Fruit fly (Drosophila melanogaster): ENCODE results near the gene MSAmiP.

Gene MSAmiP

DNA sequence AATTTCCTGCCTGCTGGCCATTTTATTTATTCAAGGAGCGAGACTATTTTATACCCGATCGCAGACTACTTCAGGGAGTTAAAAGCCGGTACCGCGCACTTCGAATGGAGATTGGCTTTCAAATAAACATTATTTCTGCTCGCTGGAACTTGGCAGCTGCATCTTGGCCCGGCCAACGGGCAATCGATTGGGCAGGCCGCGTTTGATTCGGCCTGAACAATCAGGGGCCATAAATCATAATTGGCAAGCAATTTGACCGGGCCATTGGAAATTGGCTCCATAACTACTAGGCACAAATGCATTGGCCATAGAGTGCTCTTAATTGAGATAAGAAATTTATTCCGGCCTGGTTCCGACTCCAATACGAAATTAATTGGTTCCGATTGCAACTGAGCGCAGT, at the start of gene MSAmiP:
Gene MSAmiP (minus strand): TSS at position 101 of the 400 bp plus-strand sequence.
- TF ChIP-seq CG17801 (GFP tag; optimal IDR thresholded peaks at IDR 0.05; ENCODE audit: partially characterized antibody) = no peak

DNA sequence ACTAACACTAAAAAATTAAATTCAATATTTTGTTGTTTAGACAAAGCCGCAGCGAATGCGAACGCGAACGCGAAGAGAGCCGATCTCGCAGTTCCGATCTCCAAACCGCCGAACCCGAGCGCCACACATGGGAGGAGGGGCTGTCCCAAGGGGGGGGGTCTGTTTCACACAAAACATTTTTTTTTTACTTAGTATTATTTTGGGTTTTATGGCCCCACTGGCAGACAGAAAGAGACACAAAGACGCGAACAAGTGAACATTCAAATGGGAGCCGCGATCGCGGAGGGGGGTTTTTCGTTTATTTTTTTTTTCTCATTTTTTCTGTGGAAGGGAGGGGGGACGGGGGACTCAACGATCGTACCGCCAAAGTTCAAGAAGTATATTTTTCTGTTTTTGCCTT, 48.2 kb upstream of the MSAmiP start:
- no peak for TF ChIP-seq CG17801 (GFP tag; optimal IDR thresholded peaks at IDR 0.05; ENCODE audit: partially characterized antibody)

DNA sequence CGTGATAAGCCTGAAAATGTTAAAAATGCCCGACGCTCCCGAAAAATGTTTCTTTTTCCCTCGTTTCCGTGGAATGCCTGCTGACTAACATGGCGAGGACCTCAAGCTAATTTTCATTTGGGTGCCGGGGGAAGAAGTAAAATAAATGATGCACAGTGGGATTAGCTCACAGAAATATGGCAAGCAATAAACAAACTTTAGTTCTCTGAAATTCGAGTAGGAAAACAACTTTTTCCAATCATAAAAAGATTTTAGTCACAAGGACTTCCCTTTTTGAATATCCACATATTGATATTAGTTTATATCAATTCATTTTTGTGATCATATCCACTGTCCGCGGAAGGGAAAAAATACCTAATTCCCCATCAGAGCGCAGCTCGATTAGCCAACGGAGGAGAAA, 45.2 kb upstream of the MSAmiP start:
- no peak for TF ChIP-seq CG17801 (GFP tag; optimal IDR thresholded peaks at IDR 0.05; ENCODE audit: partially characterized antibody)

DNA sequence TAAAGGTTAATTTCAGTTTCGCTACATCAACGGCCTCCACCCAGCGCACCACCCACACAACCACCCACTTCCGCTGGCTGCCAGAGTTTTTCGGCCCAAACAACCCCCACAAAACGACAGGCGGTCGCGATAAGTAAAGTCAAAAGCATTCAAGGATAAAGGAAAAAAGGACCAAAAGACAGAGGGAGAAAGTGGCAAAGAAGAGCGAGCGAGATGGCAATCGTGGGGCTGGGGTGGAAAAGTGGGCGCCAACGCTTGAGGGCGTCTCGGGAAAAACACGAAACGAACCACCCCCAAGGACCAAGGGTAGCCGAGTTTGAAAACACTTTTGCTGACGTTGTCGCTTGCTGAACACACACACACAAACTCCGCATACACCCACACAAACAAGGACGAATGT, 44.4 kb upstream of the MSAmiP start:
- no peak for TF ChIP-seq CG17801 (GFP tag; optimal IDR thresholded peaks at IDR 0.05; ENCODE audit: partially characterized antibody)

DNA sequence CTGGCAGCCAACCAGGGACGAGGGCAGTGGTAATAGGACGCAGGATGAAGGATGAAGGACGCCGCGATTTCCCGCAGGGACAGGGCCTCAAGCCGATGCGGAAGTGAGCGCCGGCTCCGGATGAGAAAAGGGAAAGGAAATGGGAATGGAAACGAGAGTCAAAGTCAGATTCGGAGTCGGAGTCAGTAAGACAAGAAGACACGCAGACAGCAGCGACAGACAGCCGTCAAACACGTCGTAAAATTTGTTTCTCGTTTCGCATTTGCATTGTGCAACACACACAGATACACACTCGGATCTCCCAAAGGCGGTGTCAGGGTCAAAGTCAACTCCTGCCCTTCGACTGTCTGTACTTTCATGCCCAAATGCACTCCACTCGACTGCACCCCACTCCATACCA, 40.2 kb upstream of the MSAmiP start:
- no peak for TF ChIP-seq CG17801 (GFP tag; optimal IDR thresholded peaks at IDR 0.05; ENCODE audit: partially characterized antibody)

DNA sequence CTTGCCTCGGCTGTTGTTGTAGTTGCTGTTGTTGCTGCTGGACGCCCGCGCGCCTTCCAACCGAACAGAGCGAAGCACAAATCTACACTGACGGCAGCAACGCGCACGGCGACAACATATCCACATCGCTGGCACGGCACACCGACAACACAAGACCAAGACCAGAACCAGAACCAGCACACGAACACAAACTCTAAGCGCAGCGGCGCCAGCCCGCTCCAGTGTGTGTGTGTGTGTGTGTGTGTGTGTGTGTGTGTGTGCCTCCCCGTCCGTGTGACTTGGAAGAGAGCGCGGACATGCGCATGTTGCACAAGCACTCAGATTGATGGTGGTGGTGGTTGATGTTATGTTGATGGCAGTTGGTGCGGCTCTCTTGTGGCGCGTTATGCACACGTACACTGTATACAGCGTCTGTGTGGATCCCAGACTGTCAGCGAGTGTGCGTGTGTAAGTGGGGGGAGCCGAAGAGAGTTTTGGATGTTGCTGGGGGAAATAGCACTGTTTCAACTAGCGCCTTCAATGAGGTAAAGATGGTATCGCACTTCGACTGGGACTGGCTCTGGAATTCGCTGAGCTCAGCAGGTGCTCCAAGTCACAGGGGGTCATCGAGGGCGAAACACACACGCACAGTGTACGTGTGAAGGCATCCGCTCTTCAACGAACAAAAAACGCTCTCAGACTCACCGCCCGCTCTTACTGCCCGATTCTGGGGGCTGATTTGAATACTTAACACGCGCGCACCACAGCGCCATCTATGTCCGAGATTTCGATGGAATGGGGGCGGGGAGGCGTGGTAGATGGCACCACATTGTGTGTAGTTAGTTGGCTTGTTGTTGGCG, 38.3 kb upstream of the MSAmiP start:
- no peak for TF ChIP-seq CG17801 (GFP tag; optimal IDR thresholded peaks at IDR 0.05; ENCODE audit: partially characterized antibody)

DNA sequence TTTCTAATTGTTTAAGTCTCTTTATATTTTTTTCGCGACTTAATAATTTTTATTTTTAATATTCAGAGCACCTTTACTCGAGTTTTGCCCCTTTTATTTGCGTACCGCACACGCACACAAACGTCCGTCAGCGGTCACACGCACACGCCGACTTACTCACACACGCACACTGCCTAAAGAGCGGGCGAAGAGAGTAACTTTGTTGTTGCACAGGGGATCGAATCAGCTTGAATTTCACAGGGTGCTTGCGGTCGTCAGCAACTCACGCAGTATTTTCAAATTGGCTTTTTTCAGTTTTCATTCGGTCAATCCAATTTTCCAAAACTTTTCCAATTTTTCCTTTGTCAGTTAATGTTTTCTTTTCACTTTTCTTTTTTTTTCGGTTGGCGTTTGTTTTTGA, 37.3 kb upstream of the MSAmiP start:
- TF ChIP-seq CG17801 (GFP tag; optimal IDR thresholded peaks at IDR 0.05; ENCODE audit: partially characterized antibody) = no peak

DNA sequence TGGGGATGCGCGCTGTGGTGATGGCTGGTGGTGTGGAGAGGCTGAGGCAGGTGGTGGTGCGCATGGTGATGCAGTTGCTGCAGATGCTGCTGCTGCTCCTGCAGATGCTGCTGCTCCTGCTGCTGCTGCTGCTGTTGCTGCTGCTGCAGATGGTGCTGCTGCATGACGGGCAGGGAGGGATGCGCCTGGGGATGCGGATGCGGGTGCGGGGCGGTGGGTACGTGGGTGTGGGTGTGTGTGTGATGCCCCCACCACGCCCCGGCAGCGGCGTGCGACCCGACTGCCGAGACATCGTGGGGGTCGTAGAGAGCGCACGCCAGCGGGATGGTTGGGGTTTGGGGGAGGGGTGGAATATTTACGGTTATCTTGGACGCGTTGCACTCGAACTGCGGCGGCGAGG, 36.8 kb upstream of the MSAmiP start:
- TF ChIP-seq CG17801 (GFP tag; optimal IDR thresholded peaks at IDR 0.05; ENCODE audit: partially characterized antibody) = no peak

DNA sequence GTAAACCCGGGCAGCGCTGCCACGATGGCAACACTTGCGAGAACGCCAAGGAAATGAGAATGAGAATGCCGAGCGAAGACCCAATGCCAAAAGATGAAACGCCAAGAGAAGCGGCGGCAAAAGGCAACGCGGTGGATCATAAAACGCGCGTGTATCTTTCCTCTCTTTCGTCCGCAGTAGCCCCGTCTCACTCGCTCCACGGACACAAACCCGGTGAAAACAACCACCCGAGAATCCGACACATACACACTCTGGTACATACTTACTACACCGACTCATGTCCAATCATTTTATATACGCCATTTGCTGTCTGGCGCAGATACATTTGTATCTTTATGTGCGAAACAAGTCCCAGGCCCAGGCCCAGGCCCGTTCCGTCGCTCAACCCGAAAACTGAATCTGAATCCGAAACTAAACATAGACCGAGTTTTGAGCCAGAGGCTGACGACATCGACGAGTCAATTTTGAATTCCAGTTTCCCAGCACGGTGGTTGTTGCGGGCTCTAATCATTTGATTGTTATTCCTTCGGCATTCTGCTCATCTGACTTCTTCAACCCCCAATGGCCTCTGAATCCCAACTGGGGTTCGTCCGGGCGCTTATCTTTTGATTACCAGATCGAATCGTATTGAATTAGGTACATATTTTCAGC, 27.6 kb upstream of the MSAmiP start:
- TF ChIP-seq CG17801 (GFP tag; optimal IDR thresholded peaks at IDR 0.05; ENCODE audit: partially characterized antibody) = no peak

DNA sequence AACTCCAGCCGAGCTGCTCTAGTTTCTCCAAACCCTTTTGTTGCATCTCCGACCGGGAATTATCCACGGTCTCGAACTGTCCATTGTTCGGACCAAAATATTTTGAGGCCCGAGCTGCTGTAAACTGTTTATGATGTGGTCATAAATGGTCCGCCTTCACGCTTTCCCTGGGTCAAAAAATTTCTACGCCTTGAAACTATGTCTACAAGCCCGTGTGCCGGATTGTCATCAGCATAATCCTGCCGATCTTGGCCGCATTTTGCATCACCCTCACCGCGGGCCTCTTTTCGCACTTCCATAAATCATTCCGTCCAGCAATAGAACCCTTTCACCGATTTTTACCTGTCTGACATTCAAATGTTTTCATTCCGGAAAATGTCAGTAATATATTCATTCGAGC, 25.3 kb upstream of the MSAmiP start:
- no peak for TF ChIP-seq CG17801 (GFP tag; optimal IDR thresholded peaks at IDR 0.05; ENCODE audit: partially characterized antibody)

DNA sequence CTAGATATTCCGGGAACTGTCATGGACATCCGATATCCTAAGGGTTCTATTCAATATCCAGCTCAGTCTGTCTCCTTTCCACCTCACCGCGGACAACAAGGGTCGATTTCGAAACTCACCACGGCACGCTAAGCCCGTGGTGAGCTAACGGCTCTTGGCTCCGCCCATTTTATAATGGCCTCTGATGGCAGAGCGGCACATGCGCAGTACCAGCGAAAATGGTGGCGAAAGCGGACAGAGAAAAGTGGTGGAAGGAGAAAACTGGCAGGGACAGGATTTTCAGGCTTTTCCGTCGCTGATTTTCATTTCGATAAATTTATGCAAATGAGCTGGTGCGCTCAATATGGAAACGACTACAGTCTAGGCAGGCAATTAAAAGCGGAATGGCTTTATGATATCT, 24.3 kb upstream of the MSAmiP start:
- no peak for TF ChIP-seq CG17801 (GFP tag; optimal IDR thresholded peaks at IDR 0.05; ENCODE audit: partially characterized antibody)

DNA sequence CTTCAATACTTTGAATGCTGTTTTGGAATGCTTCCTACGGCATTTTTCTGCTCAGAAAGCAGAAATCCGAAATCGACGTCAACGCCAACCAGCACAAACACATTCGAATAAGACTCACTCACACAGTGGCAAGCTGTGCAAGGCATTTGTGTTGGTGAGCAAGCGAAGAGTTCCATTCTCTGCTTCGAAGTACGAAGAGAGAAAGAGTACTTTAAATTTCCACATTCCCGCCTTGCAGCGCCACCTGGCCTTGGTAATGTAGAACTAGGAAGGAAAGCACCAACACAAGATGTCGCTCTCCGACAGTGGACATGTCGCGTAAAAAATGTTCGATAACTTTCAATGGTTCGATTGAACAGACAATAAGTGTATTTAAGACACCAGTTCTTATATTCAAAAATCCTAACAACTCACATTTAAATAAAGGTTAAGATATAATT, 22.9 kb upstream of the MSAmiP start:
- TF ChIP-seq CG17801 (GFP tag; optimal IDR thresholded peaks at IDR 0.05; ENCODE audit: partially characterized antibody) = no peak

DNA sequence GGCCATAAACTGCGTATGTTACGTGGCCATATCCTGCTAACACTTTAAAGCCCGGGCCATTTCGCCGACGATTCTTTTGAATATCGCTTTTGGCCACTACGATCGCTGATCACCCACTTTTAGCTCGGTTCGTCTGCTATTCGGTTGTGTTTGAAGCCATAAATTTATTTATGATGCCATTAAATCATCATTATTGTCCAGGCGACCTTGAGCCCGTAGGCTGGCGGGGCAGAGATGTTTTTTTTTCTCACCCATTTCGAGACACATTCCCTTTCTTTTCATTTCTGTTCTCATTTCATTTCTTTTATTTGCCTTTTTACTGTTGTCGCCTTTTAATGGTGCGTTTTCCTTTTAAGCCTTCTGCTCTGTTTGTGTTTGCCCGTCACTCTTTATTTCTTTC, 19.5 kb upstream of the MSAmiP start:
- no peak for TF ChIP-seq CG17801 (GFP tag; optimal IDR thresholded peaks at IDR 0.05; ENCODE audit: partially characterized antibody)

DNA sequence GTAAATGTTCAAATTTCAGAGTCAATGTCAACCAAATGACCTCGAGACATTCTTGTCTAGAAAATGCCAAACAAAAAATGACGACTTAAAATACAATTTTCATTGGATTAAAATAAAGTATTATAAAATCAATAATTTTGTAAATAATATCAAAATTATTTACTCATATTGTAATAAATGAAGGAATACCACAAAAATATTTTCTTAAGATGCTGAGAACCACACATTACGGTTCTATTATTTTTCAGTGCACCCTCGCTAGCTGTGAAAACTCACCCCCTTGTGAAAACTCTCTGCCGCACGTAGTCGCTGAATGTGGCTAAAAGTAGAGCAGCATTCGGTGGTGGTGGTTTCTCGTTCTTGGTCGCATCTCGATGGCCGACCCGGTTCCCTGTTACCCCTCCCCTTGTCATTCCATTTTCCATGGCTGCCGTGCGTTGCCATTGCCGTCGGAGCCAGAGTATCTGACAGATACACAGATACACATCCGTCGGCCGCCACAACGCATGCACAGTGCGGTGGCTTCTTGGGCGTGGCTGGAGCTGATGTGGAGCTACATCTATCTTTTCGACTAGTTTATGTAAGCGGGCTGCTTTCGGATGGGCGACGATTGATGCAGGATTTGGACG, 17.3 kb upstream of the MSAmiP start:
- TF ChIP-seq CG17801 (GFP tag; optimal IDR thresholded peaks at IDR 0.05; ENCODE audit: partially characterized antibody) = no peak

DNA sequence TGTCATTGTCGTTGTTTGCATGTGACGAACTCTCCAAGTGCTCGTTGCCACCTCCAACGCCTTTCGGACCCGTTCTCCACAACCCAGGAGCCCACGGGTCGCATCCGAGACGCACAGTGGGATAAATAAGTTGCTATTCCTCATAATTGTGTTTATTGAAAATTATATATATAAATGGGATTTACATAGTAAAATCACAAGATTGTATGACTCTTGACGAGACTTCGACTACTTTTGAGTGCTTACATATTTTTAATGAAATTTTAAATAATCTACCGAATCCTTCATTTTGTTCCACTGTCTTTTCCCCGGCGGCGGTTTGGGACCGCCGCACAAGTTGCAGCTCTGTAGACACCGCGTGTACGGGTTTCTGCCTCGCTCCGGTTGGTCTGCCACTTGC, 11.7 kb upstream of the MSAmiP start:
- no peak for TF ChIP-seq CG17801 (GFP tag; optimal IDR thresholded peaks at IDR 0.05; ENCODE audit: partially characterized antibody)

DNA sequence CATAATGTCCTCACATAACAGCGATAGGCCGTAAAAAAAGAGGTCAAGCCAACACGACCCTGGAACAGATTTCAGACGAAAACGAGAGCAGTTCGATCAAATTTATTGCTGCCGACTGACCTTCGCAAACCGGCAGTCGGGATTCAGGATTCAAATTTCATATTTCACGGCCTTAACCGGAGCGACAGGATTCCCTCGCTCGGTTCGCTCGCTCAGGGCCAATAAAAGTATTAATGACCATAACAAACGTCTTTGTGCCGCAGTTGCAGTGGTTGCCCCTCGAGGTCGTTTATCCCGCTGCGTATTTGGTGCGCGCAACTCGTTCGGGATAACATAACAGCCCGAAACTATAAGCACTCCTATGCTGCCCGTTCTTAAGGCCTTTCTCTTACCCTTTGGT, 5.9 kb upstream of the MSAmiP start:
- TF ChIP-seq CG17801 (GFP tag; optimal IDR thresholded peaks at IDR 0.05; ENCODE audit: partially characterized antibody) = no peak

Measured in ovary, adult (tissue).